Fruit fly (Drosophila melanogaster) whole organism, embryonic: ENCODE measurements around the gene CG13248.
A peak's percentile ranks its signal among the peaks of the same experiment; 100 is the strongest.

Source experiments
- Abd-B ChIP-seq: fragments of 200-800 bp; sonication (Bioruptor generic); optimal IDR thresholded peaks from 2 replicates; lab custom pipeline; 2018; ENCODE audit warnings: missing biosample characterization, mild to moderate bottlenecking, missing genetic modification characterization, moderate library complexity
- Awh ChIP-seq: fragments of 200-800 bp; sonication (Bioruptor generic); IDR thresholded peaks from 2 replicates; pipeline ENCODE4, ENCODE4 v1.3.6; 2022; ENCODE audit warnings: missing biosample characterization, missing genetic modification characterization
- B-H2 ChIP-seq: fragments of 200-800 bp; sonication (Bioruptor generic); optimal IDR thresholded peaks from 2 replicates; lab custom pipeline; 2018; ENCODE audit warnings: missing biosample characterization, mild to moderate bottlenecking, missing genetic modification characterization
- Bgb ChIP-seq: fragments of 200-800 bp; sonication (Bioruptor generic); IDR thresholded peaks from 2 replicates; pipeline ENCODE4 v1.3.6; 2022; ENCODE audit warnings: missing biosample characterization, missing genetic modification characterization; ENCODE audit not compliant: partially characterized antibody
- CG10979 ChIP-seq: fragments of 200-800 bp; sonication (Bioruptor generic); optimal IDR thresholded peaks from 2 replicates; lab custom pipeline; 2018; ENCODE audit warnings: missing biosample characterization, mild to moderate bottlenecking, missing genetic modification characterization, moderate library complexity
- CG11398 ChIP-seq: fragments of 200-800 bp; sonication (Bioruptor generic); optimal IDR thresholded peaks from 2 replicates; lab custom pipeline; 2016; ENCODE audit warnings: missing biosample characterization, missing genetic modification characterization
- CG11456 ChIP-seq: fragments of 200-800 bp; sonication (Bioruptor generic); IDR thresholded peaks from 3 replicates; pipeline ENCODE4 v1.3.6; 2022; ENCODE audit warnings: missing biosample characterization, missing genetic modification characterization
- CG11695 ChIP-seq: fragments of 200-800 bp; sonication (Bioruptor generic); IDR thresholded peaks from 3 replicates; pipeline ENCODE4 v1.3.6; 2022; ENCODE audit warnings: missing biosample characterization, missing genetic modification characterization
- CG17186 ChIP-seq: fragments of 200-800 bp; sonication (Bioruptor generic); optimal IDR thresholded peaks from 3 replicates; lab custom pipeline; 2017; ENCODE audit warnings: missing biosample characterization, missing genetic modification reagents, missing genetic modification characterization
- CG17328 ChIP-seq: fragments of 200-800 bp; sonication (Bioruptor generic); IDR thresholded peaks from 2 replicates; pipeline ENCODE4 v1.3.6; 2022; ENCODE audit warnings: missing biosample characterization, missing genetic modification characterization
- CG17912 ChIP-seq: fragments of 200-800 bp; sonication (Bioruptor generic); optimal IDR thresholded peaks from 2 replicates; lab custom pipeline; 2018; ENCODE audit warnings: missing biosample characterization, mild to moderate bottlenecking, missing genetic modification characterization
- CG2199 ChIP-seq: fragments of 200-800 bp; sonication (Bioruptor generic); IDR thresholded peaks from 3 replicates; pipeline ENCODE4 v1.3.6; 2022; ENCODE audit warnings: missing biosample characterization, missing genetic modification characterization
- CG3838 ChIP-seq: fragments of 200-800 bp; sonication (Bioruptor generic); optimal IDR thresholded peaks from 3 replicates; lab custom pipeline; 2016; ENCODE audit warnings: missing biosample characterization, missing genetic modification characterization
- CG3847 ChIP-seq: fragments of 200-800 bp; sonication (Bioruptor generic); IDR thresholded peaks from 2 replicates; pipeline ENCODE4 v1.3.6; 2022; ENCODE audit warnings: missing biosample characterization, missing genetic modification characterization
- CG3995 ChIP-seq: fragments of 200-800 bp; sonication (Bioruptor generic); optimal IDR thresholded peaks from 3 replicates; lab custom pipeline; 2016; ENCODE audit warnings: missing biosample characterization, missing genetic modification characterization
- CG4730 ChIP-seq: fragments of 200-800 bp; sonication (Bioruptor generic); IDR thresholded peaks from 2 replicates; pipeline ENCODE4 v1.3.6; 2022; ENCODE audit warnings: missing biosample characterization, missing genetic modification characterization
- CG9609 ChIP-seq: fragments of 200-800 bp; sonication (Bioruptor generic); optimal IDR thresholded peaks from 3 replicates; lab custom pipeline; 2016; ENCODE audit warnings: missing biosample characterization, missing genetic modification characterization
- CG9727 ChIP-seq: fragments of 200-800 bp; sonication (Bioruptor generic); optimal IDR thresholded peaks from 3 replicates; lab custom pipeline; 2017; ENCODE audit warnings: missing biosample characterization, mild to moderate bottlenecking, missing genetic modification characterization
- D19A ChIP-seq: fragments of 200-800 bp; optimal IDR thresholded peaks from 3 replicates; lab custom pipeline; 2019; ENCODE audit warnings: missing biosample characterization, mild to moderate bottlenecking, missing genetic modification characterization, moderate library complexity
- Dip2 ChIP-seq: fragments of 200-800 bp; sonication (Bioruptor generic); IDR thresholded peaks from 2 replicates; pipeline ENCODE4 v1.3.6; 2022; ENCODE audit warnings: missing biosample characterization, missing genetic modification characterization
- Dref ChIP-seq: fragments of 200-800 bp; sonication (Bioruptor generic); IDR thresholded peaks from 2 replicates; pipeline ENCODE4 v1.3.6; 2022; ENCODE audit warnings: missing biosample characterization, missing genetic modification characterization
- E2f1 ChIP-seq: fragments of 200-800 bp; sonication (Bioruptor generic); IDR thresholded peaks from 2 replicates; pipeline ENCODE4 v1.3.6; 2022; ENCODE audit warnings: missing biosample characterization, missing genetic modification characterization
- E2f2 ChIP-seq: fragments of 200-800 bp; sonication (Bioruptor generic); IDR thresholded peaks from 2 replicates; pipeline ENCODE4 v1.3.6; 2022; ENCODE audit warnings: missing biosample characterization, missing genetic modification characterization
- HLH3B ChIP-seq: fragments of 200-800 bp; sonication (Bioruptor generic); IDR thresholded peaks from 2 replicates; pipeline ENCODE4 v1.3.6; 2022; ENCODE audit warnings: missing biosample characterization, missing genetic modification characterization
- Jarid2 ChIP-seq: fragments of 200-800 bp; sonication (Bioruptor generic); optimal IDR thresholded peaks from 3 replicates; lab custom pipeline; 2017; ENCODE audit warnings: mild to moderate bottlenecking, missing biosample characterization, missing genetic modification reagents, missing genetic modification characterization
- MBD-R2 ChIP-seq: fragments of 200-800 bp; sonication (Bioruptor generic); IDR thresholded peaks from 2 replicates; pipeline ENCODE4 v1.3.6; 2022; ENCODE audit warnings: missing biosample characterization, missing genetic modification characterization
- Nf-YA ChIP-seq: fragments of 200-800 bp; sonication (Bioruptor generic); IDR thresholded peaks from 2 replicates; pipeline ENCODE4 v1.3.6; 2022; ENCODE audit warnings: missing biosample characterization, missing genetic modification characterization
- Nf-YB ChIP-seq: fragments of 200-800 bp; sonication (Bioruptor generic); optimal IDR thresholded peaks from 3 replicates; lab custom pipeline; 2019; ENCODE audit warnings: missing biosample characterization, mild to moderate bottlenecking, missing genetic modification characterization, moderate library complexity
- Optix ChIP-seq: fragments of 200-800 bp; sonication (Bioruptor generic); IDR thresholded peaks from 3 replicates; pipeline ENCODE4 v1.3.6; 2022; ENCODE audit warnings: missing biosample characterization, missing genetic modification characterization
- Sry-β ChIP-seq: fragments of 200-800 bp; sonication (Bioruptor generic); optimal IDR thresholded peaks from 2 replicates; lab custom pipeline; 2018; ENCODE audit warnings: missing biosample characterization, mild to moderate bottlenecking, missing genetic modification characterization, moderate library complexity
- Xbp1 ChIP-seq: fragments of 200-800 bp; sonication (Bioruptor generic); optimal IDR thresholded peaks from 3 replicates; lab custom pipeline; 2016; ENCODE audit warnings: missing biosample characterization, mild to moderate bottlenecking, missing genetic modification characterization
- YL-1 ChIP-seq: fragments of 200-800 bp; sonication (Bioruptor generic); optimal IDR thresholded peaks from 3 replicates; lab custom pipeline; 2017; ENCODE audit warnings: missing biosample characterization, mild to moderate bottlenecking, missing genetic modification characterization
- amos ChIP-seq: fragments of 200-800 bp; sonication (Bioruptor generic); IDR thresholded peaks from 2 replicates; pipeline ENCODE4 v1.3.6; 2022; ENCODE audit warnings: missing biosample characterization, missing genetic modification characterization; ENCODE audit not compliant: partially characterized antibody
- ap ChIP-seq: fragments of 200-800 bp; sonication (Bioruptor generic); IDR thresholded peaks from 2 replicates; pipeline ENCODE4 v1.3.6; 2022; ENCODE audit warnings: missing biosample characterization, missing genetic modification characterization
- ash1 ChIP-seq: fragments of 200-800 bp; sonication (Bioruptor generic); optimal IDR thresholded peaks from 2 replicates; lab custom pipeline; 2018; ENCODE audit warnings: missing biosample characterization, mild to moderate bottlenecking, missing genetic modification characterization
- bcd ChIP-seq: fragments of 200-800 bp; sonication (Bioruptor generic); optimal IDR thresholded peaks from 2 replicates; lab custom pipeline; 2017; ENCODE audit warnings: missing biosample characterization, mild to moderate bottlenecking, missing genetic modification characterization
- bigmax ChIP-seq: fragments of 200-800 bp; sonication (Bioruptor generic); optimal IDR thresholded peaks from 2 replicates; lab custom pipeline; 2018; ENCODE audit warnings: missing biosample characterization, mild to moderate bottlenecking, missing genetic modification characterization
- dan ChIP-seq: fragments of 200-800 bp; sonication (Bioruptor generic); IDR thresholded peaks from 2 replicates; pipeline ENCODE4 v1.3.6; 2022; ENCODE audit warnings: missing biosample characterization, missing genetic modification characterization
- eve ChIP-seq, 2 experiments: fragments of >200 bp; optimal IDR thresholded peaks; 2 replicates each; lab custom pipeline; 2017; ENCODE audit warnings: missing biosample characterization in 2 of 2, missing genetic modification characterization in 2 of 2
- gsb-n ChIP-seq: fragments of 200-800 bp; sonication (Bioruptor generic); optimal IDR thresholded peaks from 3 replicates; lab custom pipeline; 2018; ENCODE audit warnings: missing biosample characterization, mild to moderate bottlenecking, missing genetic modification characterization
- h ChIP-seq: fragments of >200 bp; optimal IDR thresholded peaks from 2 replicates; lab custom pipeline; 2017
- hb ChIP-seq: fragments of 200-800 bp; sonication (Bioruptor generic); IDR thresholded peaks from 3 replicates; pipeline ENCODE4 v1.3.6; 2022; ENCODE audit warnings: missing biosample characterization, missing genetic modification characterization; ENCODE audit not compliant: partially characterized antibody
- jigr1 ChIP-seq: fragments of 200-800 bp; sonication (Bioruptor generic); IDR thresholded peaks from 3 replicates; pipeline ENCODE4 v1.3.6; 2022; ENCODE audit warnings: missing biosample characterization, missing genetic modification characterization
- kay ChIP-seq: fragments of 200-800 bp; sonication (Bioruptor generic); optimal IDR thresholded peaks from 2 replicates; lab custom pipeline; 2016; ENCODE audit warnings: missing biosample characterization, missing genetic modification characterization
- lab ChIP-seq: fragments of 200-800 bp; sonication (Bioruptor generic); optimal IDR thresholded peaks from 3 replicates; lab custom pipeline; 2017; ENCODE audit warnings: missing biosample characterization, missing genetic modification characterization, mild to moderate bottlenecking, moderate library complexity, missing genetic modification reagents
- oc ChIP-seq: fragments of 200-800 bp; sonication (Bioruptor generic); optimal IDR thresholded peaks from 2 replicates; lab custom pipeline; 2018; ENCODE audit warnings: missing biosample characterization, mild to moderate bottlenecking, missing genetic modification characterization, moderate library complexity
- pfk ChIP-seq: fragments of 200-800 bp; sonication (Bioruptor generic); optimal IDR thresholded peaks from 2 replicates; lab custom pipeline; 2018; ENCODE audit warnings: missing biosample characterization, mild to moderate bottlenecking, missing genetic modification characterization, moderate library complexity
- pita ChIP-seq: fragments of 200-800 bp; sonication (Bioruptor generic); optimal IDR thresholded peaks from 2 replicates; lab custom pipeline; 2017; ENCODE audit warnings: missing biosample characterization, mild to moderate bottlenecking, missing genetic modification characterization
- schlank ChIP-seq: fragments of 200-800 bp; sonication (Bioruptor generic); optimal IDR thresholded peaks from 2 replicates; lab custom pipeline; 2018; ENCODE audit warnings: missing biosample characterization, mild to moderate bottlenecking, missing genetic modification characterization
- slou ChIP-seq: fragments of 200-800 bp; sonication (Bioruptor generic); optimal IDR thresholded peaks from 3 replicates; lab custom pipeline; 2016; ENCODE audit warnings: missing biosample characterization, missing genetic modification characterization
- tin ChIP-seq: fragments of 200-800 bp; sonication (Bioruptor generic); optimal IDR thresholded peaks from 3 replicates; lab custom pipeline; 2016; ENCODE audit warnings: missing biosample characterization, missing genetic modification characterization
- tup ChIP-seq: fragments of 200-800 bp; sonication (Bioruptor generic); optimal IDR thresholded peaks from 2 replicates; lab custom pipeline; 2016; ENCODE audit warnings: missing biosample characterization, mild to moderate bottlenecking, missing genetic modification characterization, moderate library complexity
- vnd ChIP-seq: fragments of 200-800 bp; sonication (Bioruptor generic); IDR thresholded peaks from 3 replicates; pipeline ENCODE4 v1.3.6; 2022; ENCODE audit warnings: missing biosample characterization, missing genetic modification characterization; ENCODE audit not compliant: partially characterized antibody

Gene CG13248

dm6 chr3L:20430182-20430581 is 19.8 kb upstream of the CG13248 start, which contains the start of gene CG5262 (continued):
- TF ChIP-seq lab (no peak), schlank (tag; lab: Kevin White, UChicago) (no peak), CG10979 (no peak), dan (no peak), CG3847 (GFP tag; lab: Robert Waterston, UW) (no peak), bcd (no peak), pfk (GFP tag; lab: Kevin White, UChicago) (no peak), Optix (GFP tag; lab: Robert Waterston, UW) (no peak), E2f1 (no peak), ap (GFP tag; lab: Robert Waterston, UW) (no peak), ash1 (GFP tag; lab: Kevin White, UChicago) (no peak), CG4730 (GFP tag; lab: Robert Waterston, UW) (no peak), B-H2 (GFP tag; lab: Kevin White, UChicago) (no peak), kay (no peak), gsb-n (no peak), CG17912 (no peak), CG9727 (GFP tag; lab: Kevin White, UChicago) (no peak), HLH3B (no peak), Dref (GFP tag; lab: Robert Waterston, UW) (peak; percentile 43; the same call in 1 of the 2 replicates), Abd-B (no peak), CG2199 (GFP tag; lab: Robert Waterston, UW) (peak; percentile 48; the same call in 1 of the 3 replicates), pita (GFP tag; lab: Kevin White, UChicago) (no peak), Dip2 (no peak), CG3838 (GFP tag; lab: Kevin White, UChicago) (no peak), CG9609 (GFP tag; lab: Kevin White, UChicago) (no peak), Sry-β (GFP tag; lab: Kevin White, UChicago) (no peak), Bgb (GFP tag; lab: Robert Waterston, UW) (peak; percentile 36; the same call in 1 of the 2 replicates), tin (GFP tag; lab: Kevin White, UChicago) (no peak), amos (GFP tag; lab: Robert Waterston, UW) (no peak), MBD-R2 (GFP tag; lab: Robert Waterston, UW) (peak; percentile 64), CG17328 (GFP tag; lab: Robert Waterston, UW) (no peak), hb (no peak), Awh (GFP tag; lab: Robert Waterston, UW) (no peak), D19A (tag; lab: Kevin White, UChicago) (no peak), Jarid2 (no peak), slou (GFP tag; lab: Kevin White, UChicago) (no peak), CG11695 (no peak), eve (GFP tag; optimal IDR thresholded peaks at IDR 0.05; lab: Kevin White, UChicago) (no peak), Xbp1 (GFP tag; lab: Kevin White, UChicago) (no peak), bigmax (no peak), oc (tag; lab: Kevin White, UChicago) (no peak), Nf-YB (GFP tag; lab: Kevin White, UChicago) (peak; percentile 64), E2f2 (GFP tag; lab: Robert Waterston, UW) (peak; percentile 92), YL-1 (GFP tag; lab: Kevin White, UChicago) (peak; percentile 56), h (lab: Kevin White, UChicago) (no peak), CG11398 (GFP tag; lab: Kevin White, UChicago) (no peak), tup (GFP tag; lab: Kevin White, UChicago) (no peak), vnd (GFP tag; lab: Robert Waterston, UW) (no peak), CG11456 (GFP tag; lab: Robert Waterston, UW) (no peak), jigr1 (GFP tag; lab: Robert Waterston, UW) (no peak), CG3995 (GFP tag; lab: Kevin White, UChicago) (no peak), Nf-YA (GFP tag; lab: Robert Waterston, UW) (no peak), CG17186 (peak; percentile 21)
